Fruit fly (Drosophila melanogaster): ENCODE measurements around the gene CG11596.
A peak's percentile ranks its signal among the peaks of the same experiment; 100 is the strongest.

The CG11596 gene

DNA sequence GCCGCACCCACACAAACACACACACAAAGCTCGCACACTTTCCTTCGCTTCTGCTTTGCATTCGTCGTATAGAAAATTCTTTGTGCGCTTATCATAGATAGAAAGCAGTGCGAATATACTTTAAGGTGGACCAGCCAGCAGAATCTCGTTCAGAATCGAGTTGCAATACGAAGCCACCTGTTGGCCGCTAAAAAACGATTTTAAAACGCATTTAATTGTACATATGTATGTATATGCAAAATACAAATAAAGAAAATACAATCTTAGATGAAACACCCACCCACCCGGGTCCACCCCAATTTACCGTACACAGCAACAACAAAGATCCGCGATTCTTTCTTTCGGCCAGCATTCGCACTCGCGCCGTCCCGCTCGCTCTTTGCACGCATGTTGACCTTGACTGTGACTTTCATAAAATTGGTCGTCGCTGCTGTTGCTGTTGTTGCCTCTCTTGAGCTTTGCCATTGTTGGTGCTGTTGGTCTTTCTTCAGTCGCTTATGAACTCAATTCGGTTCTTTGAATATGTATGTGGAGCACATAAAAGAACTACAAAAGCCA, 21.1 kb downstream of the CG11596 start:
- peak; percentile 8 for TF ChIP-seq CG7045 (GFP tag; optimal IDR thresholded peaks at IDR 0.05)
- peak; percentile 79 for TF ChIP-seq CG7101 (tag; optimal IDR thresholded peaks at IDR 0.05)
- TF ChIP-seq kay (GFP tag; ENCODE audit: borderline replicate concordance): no peak
- peak; percentile 16 for TF ChIP-seq CG33017 (tag; optimal IDR thresholded peaks at IDR 0.05)
- TF ChIP-seq tj (GFP tag; optimal IDR thresholded peaks at IDR 0.05): peak; percentile 39
- no peak for TF ChIP-seq cic (GFP tag; optimal IDR thresholded peaks at IDR 0.05)
- no peak for TF ChIP-seq toe (GFP tag; optimal IDR thresholded peaks at IDR 0.05)
- TF ChIP-seq Clk (GFP tag; optimal IDR thresholded peaks at IDR 0.05): no peak
- TF ChIP-seq CG1620 (GFP tag; optimal IDR thresholded peaks at IDR 0.05): no peak
- TF ChIP-seq CG14711 (tag; optimal IDR thresholded peaks at IDR 0.05): peak; percentile 77
- peak; percentile 89 for TF ChIP-seq bab1 (GFP tag; optimal IDR thresholded peaks at IDR 0.05)
- TF ChIP-seq Hr96 (GFP tag; optimal IDR thresholded peaks at IDR 0.05): no peak
- peak; percentile 9 for TF ChIP-seq Crg-1 (GFP tag; optimal IDR thresholded peaks at IDR 0.05)
- TF ChIP-seq cnc (optimal IDR thresholded peaks at IDR 0.05): no peak
- TF ChIP-seq CG12768 (GFP tag; optimal IDR thresholded peaks at IDR 0.05): no peak
- TF ChIP-seq Mnt (GFP tag; optimal IDR thresholded peaks at IDR 0.05): no peak
- TF ChIP-seq pad (GFP tag; optimal IDR thresholded peaks at IDR 0.05): peak; percentile 48
- TF ChIP-seq ovo (GFP tag; optimal IDR thresholded peaks at IDR 0.05): no peak
- no peak for TF ChIP-seq CG5204 (GFP tag; optimal IDR thresholded peaks at IDR 0.05)
- peak; percentile 26 for TF ChIP-seq CG11617 (GFP tag; optimal IDR thresholded peaks at IDR 0.05)

DNA sequence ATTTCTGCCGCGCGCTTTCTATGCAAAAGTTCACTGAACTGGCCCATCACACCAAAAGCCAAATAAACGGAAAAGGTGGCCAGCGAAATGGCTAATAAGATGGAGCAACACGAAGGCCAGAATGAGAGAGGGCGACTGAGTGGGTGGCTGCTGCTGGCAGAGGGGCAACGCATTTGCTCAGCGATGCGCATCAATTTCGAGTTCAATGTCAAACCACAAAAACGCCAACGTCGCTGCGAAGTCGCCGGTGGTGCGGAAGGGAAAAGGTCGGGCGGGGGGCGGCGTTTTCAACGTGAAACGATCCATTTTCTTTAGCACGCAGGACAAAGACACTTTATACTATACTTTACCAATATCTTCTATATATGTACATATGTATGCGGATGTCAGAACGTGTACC, 22.1 kb downstream of the CG11596 start:
- no peak for TF ChIP-seq CG5204 (GFP tag; optimal IDR thresholded peaks at IDR 0.05)
- TF ChIP-seq cic (GFP tag; optimal IDR thresholded peaks at IDR 0.05): no peak
- TF ChIP-seq pad (GFP tag; optimal IDR thresholded peaks at IDR 0.05): no peak
- TF ChIP-seq Hr96 (GFP tag; optimal IDR thresholded peaks at IDR 0.05): no peak
- no peak for TF ChIP-seq CG12768 (GFP tag; optimal IDR thresholded peaks at IDR 0.05)
- no peak for TF ChIP-seq Crg-1 (GFP tag; optimal IDR thresholded peaks at IDR 0.05)
- no peak for TF ChIP-seq tj (GFP tag; optimal IDR thresholded peaks at IDR 0.05)
- TF ChIP-seq bab1 (GFP tag; optimal IDR thresholded peaks at IDR 0.05): no peak
- TF ChIP-seq CG1620 (GFP tag; optimal IDR thresholded peaks at IDR 0.05): no peak
- TF ChIP-seq Clk (GFP tag; optimal IDR thresholded peaks at IDR 0.05): no peak
- no peak for TF ChIP-seq ovo (GFP tag; optimal IDR thresholded peaks at IDR 0.05)
- TF ChIP-seq CG14711 (tag; optimal IDR thresholded peaks at IDR 0.05): no peak

DNA sequence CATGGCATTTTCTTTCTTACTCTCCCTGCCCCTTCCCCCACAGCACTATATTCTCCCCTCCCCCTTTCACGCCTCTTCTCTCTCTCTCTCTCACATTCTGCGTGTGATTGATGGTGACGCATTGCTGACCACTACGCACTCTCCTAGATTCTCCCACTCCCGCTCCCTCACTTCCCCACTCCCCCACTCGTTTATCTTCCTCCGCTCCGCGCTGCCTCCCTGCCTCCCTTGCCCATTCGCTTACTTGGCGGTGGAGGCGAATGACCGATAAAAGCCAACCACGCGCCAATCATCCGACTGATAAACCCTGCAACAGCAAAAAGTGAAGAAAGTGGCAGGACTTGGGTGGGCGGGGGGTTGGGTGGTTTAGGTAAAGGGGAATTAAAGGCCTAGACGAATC, 22.8 kb downstream of the CG11596 start:
- TF ChIP-seq Mnt (GFP tag; optimal IDR thresholded peaks at IDR 0.05) (no peak), pad (GFP tag; optimal IDR thresholded peaks at IDR 0.05) (no peak), CG1620 (GFP tag; optimal IDR thresholded peaks at IDR 0.05) (no peak), tj (GFP tag; optimal IDR thresholded peaks at IDR 0.05) (no peak), ovo (GFP tag; optimal IDR thresholded peaks at IDR 0.05) (no peak), Clk (GFP tag; optimal IDR thresholded peaks at IDR 0.05) (no peak), CG11617 (GFP tag; optimal IDR thresholded peaks at IDR 0.05) (no peak), cic (GFP tag; optimal IDR thresholded peaks at IDR 0.05) (no peak), CG7101 (tag; optimal IDR thresholded peaks at IDR 0.05) (no peak), Hr96 (GFP tag; optimal IDR thresholded peaks at IDR 0.05) (no peak)

DNA sequence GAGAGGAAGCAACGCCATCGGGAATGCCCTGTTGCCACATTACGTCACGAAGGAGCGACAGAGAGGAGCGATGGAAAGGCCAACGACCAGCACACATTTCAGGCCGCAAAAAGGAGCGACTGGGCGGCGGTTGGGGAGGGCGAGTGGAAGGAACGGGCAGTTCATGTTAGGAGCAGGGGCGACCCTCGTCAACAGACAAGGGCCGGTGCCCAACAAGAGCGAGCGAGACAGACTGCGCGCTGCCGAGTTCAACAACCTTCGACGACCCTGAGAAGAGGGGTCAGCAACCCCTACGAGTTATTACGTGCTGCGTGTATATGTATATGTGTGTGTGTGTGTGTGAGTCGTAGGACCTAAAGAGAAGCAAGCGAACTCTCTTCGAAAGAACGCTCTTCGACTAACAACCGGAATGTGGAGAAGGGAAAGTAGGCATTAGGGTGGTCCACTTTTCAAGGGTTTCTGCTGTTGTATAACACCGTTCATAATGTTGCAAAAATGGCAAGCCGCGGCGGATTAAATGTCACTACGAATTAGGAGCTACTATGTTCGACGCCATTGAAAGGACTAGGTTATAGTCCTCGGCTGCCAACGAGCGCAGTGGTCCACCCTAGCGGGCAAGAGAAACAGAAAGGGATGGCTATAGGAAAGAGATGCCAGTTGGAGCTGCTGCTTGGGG, 24.0 kb downstream of the CG11596 start:
- peak; percentile 66 for TF ChIP-seq CG5204 (GFP tag; optimal IDR thresholded peaks at IDR 0.05)
- no peak for TF ChIP-seq ovo (GFP tag; optimal IDR thresholded peaks at IDR 0.05)
- TF ChIP-seq CG1620 (GFP tag; optimal IDR thresholded peaks at IDR 0.05): peak; percentile 26
- peak; percentile 74 for TF ChIP-seq CG12768 (GFP tag; optimal IDR thresholded peaks at IDR 0.05)
- TF ChIP-seq Crg-1 (GFP tag; optimal IDR thresholded peaks at IDR 0.05): no peak
- peak; percentile 83 for TF ChIP-seq CG14711 (tag; optimal IDR thresholded peaks at IDR 0.05)
- TF ChIP-seq cnc (optimal IDR thresholded peaks at IDR 0.05): no peak
- TF ChIP-seq CG7045 (GFP tag; optimal IDR thresholded peaks at IDR 0.05): peak; percentile 70
- TF ChIP-seq kay (GFP tag; ENCODE audit: borderline replicate concordance): no peak
- peak; percentile 85 for TF ChIP-seq CG7101 (tag; optimal IDR thresholded peaks at IDR 0.05)
- peak; percentile 85 for TF ChIP-seq Hr96 (GFP tag; optimal IDR thresholded peaks at IDR 0.05)
- TF ChIP-seq pad (GFP tag; optimal IDR thresholded peaks at IDR 0.05): peak; percentile 59
- peak; percentile 62 for TF ChIP-seq CG11617 (GFP tag; optimal IDR thresholded peaks at IDR 0.05)
- TF ChIP-seq bab1 (GFP tag; optimal IDR thresholded peaks at IDR 0.05): peak; percentile 91
- peak; percentile 46 for TF ChIP-seq Mnt (GFP tag; optimal IDR thresholded peaks at IDR 0.05)
- peak; percentile 43 for TF ChIP-seq Clk (GFP tag; optimal IDR thresholded peaks at IDR 0.05)
- peak; percentile 50 for TF ChIP-seq toe (GFP tag; optimal IDR thresholded peaks at IDR 0.05)
- TF ChIP-seq CG33017 (tag; optimal IDR thresholded peaks at IDR 0.05): peak; percentile 65
- peak; percentile 36 for TF ChIP-seq tj (GFP tag; optimal IDR thresholded peaks at IDR 0.05)
- no peak for TF ChIP-seq cic (GFP tag; optimal IDR thresholded peaks at IDR 0.05)

DNA sequence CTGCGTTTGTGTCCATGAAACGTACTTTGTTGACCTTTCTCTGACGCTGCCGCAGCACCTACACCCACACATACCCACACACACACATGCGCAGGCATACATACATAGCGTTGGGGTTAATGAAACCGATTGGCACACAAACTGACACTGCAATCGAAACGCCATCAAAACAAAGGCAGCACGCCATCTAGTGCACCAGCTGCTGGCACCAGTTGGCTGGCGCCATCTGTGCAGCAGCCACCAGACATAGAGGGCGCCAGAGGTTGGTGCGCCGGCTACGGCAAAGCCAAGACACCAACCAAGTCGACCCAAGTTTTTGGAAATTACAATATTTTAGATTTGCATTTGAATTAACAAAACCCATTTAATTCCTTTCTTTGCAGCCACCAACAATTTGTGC, 25.4 kb downstream of the CG11596 start:
- peak; percentile 36 for TF ChIP-seq CG7101 (tag; optimal IDR thresholded peaks at IDR 0.05)
- peak; percentile 10 for TF ChIP-seq Crg-1 (GFP tag; optimal IDR thresholded peaks at IDR 0.05)
- peak; percentile 10 for TF ChIP-seq tj (GFP tag; optimal IDR thresholded peaks at IDR 0.05)
- TF ChIP-seq cnc (optimal IDR thresholded peaks at IDR 0.05): no peak
- no peak for TF ChIP-seq Mnt (GFP tag; optimal IDR thresholded peaks at IDR 0.05)
- TF ChIP-seq Clk (GFP tag; optimal IDR thresholded peaks at IDR 0.05): no peak
- no peak for TF ChIP-seq CG5204 (GFP tag; optimal IDR thresholded peaks at IDR 0.05)
- TF ChIP-seq bab1 (GFP tag; optimal IDR thresholded peaks at IDR 0.05): peak; percentile 50
- TF ChIP-seq toe (GFP tag; optimal IDR thresholded peaks at IDR 0.05): no peak
- peak; percentile 83 for TF ChIP-seq CG1620 (GFP tag; optimal IDR thresholded peaks at IDR 0.05)
- TF ChIP-seq pad (GFP tag; optimal IDR thresholded peaks at IDR 0.05): peak; percentile 52
- TF ChIP-seq kay (GFP tag; ENCODE audit: borderline replicate concordance): no peak
- peak; percentile 47 for TF ChIP-seq ovo (GFP tag; optimal IDR thresholded peaks at IDR 0.05)
- TF ChIP-seq Hr96 (GFP tag; optimal IDR thresholded peaks at IDR 0.05): peak; percentile 61
- TF ChIP-seq cic (GFP tag; optimal IDR thresholded peaks at IDR 0.05): no peak
- TF ChIP-seq CG11617 (GFP tag; optimal IDR thresholded peaks at IDR 0.05): no peak
- TF ChIP-seq CG33017 (tag; optimal IDR thresholded peaks at IDR 0.05): no peak
- TF ChIP-seq CG14711 (tag; optimal IDR thresholded peaks at IDR 0.05): no peak
